Worm (Caenorhabditis elegans): ENCODE data around the gene mup-4.
"Not testable (repeated sequence)": the region's sequence is repeated elsewhere in the genome, so short reads cannot be mapped to it uniquely, and the experiment has no call there.

DNA sequence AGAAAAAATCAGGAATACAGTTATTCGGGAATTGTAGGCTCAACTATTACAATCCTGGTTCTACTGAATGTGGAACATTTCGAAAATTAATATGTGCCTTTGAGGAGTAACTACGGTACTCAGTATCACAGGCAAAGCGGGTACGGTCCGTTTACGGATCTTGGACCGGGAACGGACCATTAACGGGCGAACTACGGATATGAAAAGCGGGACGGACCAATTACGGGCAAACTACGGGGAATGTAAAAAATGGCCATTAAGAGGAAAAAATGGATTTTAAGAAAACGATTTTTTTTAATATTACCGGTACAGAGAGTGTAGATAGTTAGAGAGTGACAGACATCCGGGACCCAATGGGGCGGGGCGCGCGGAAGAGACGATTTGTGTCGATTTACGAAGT, 19.9 kb downstream of the mup-4 start, which contains the start of gene H14A12.5:
- TF ChIP-seq aly-1 (tag; optimal IDR thresholded peaks at IDR 0.05); ceh-36 (tag; optimal IDR thresholded peaks at IDR 0.05); hmbx-1 (tag; optimal IDR thresholded peaks at IDR 0.05); ceh-13 (GFP tag; optimal IDR thresholded peaks at IDR 0.05): not testable (repeated sequence)
